Fruit fly (Drosophila melanogaster) whole organism, embryonic: ENCODE data around the gene CG13670.

Source experiments
- Asciz ChIP-seq: fragments of 200-800 bp; sonication (Bioruptor generic); optimal IDR thresholded peaks from 2 replicates; lab custom pipeline; 2017; ENCODE audit warnings: missing biosample characterization, mild to moderate bottlenecking, missing genetic modification characterization, missing genetic modification reagents
- Atf-2 ChIP-seq: fragments of 200-800 bp; sonication (Bioruptor generic); optimal IDR thresholded peaks from 2 replicates; lab custom pipeline; 2016; ENCODE audit warnings: missing biosample characterization, missing genetic modification characterization
- Bgb ChIP-seq: fragments of 200-800 bp; sonication (Bioruptor generic); IDR thresholded peaks from 2 replicates; pipeline ENCODE4 v1.3.6; 2022; ENCODE audit warnings: missing biosample characterization, missing genetic modification characterization; ENCODE audit not compliant: partially characterized antibody
- BtbVII ChIP-seq: fragments of 200-800 bp; sonication (Bioruptor generic); optimal IDR thresholded peaks from 3 replicates; lab custom pipeline; 2017; ENCODE audit warnings: missing biosample characterization, mild to moderate bottlenecking, missing genetic modification characterization
- CG1024 ChIP-seq: fragments of 200-800 bp; sonication (Bioruptor generic); IDR thresholded peaks from 2 replicates; pipeline ENCODE4 v1.3.6; 2022; ENCODE audit warnings: missing biosample characterization, missing genetic modification characterization
- CG10431 ChIP-seq: fragments of 200-800 bp; sonication (Bioruptor generic); optimal IDR thresholded peaks from 3 replicates; lab custom pipeline; 2018; ENCODE audit warnings: missing biosample characterization, mild to moderate bottlenecking, missing genetic modification characterization
- CG12071 ChIP-seq: fragments of 200-800 bp; sonication (Bioruptor generic); optimal IDR thresholded peaks from 3 replicates; lab custom pipeline; 2018; ENCODE audit warnings: missing biosample characterization, mild to moderate bottlenecking, missing genetic modification characterization
- CG14014 ChIP-seq: fragments of 200-800 bp; sonication (Bioruptor generic); IDR thresholded peaks from 2 replicates; pipeline ENCODE4 v1.3.6; 2022; ENCODE audit warnings: missing biosample characterization, missing genetic modification characterization
- CG15696 ChIP-seq: fragments of 200-800 bp; sonication (Bioruptor generic); optimal IDR thresholded peaks from 2 replicates; lab custom pipeline; 2019; ENCODE audit warnings: missing biosample characterization, mild to moderate bottlenecking, missing genetic modification characterization, moderate library complexity
- CG1602 ChIP-seq: fragments of 200-800 bp; sonication (Bioruptor generic); optimal IDR thresholded peaks from 3 replicates; lab custom pipeline; 2016; ENCODE audit warnings: missing biosample characterization, missing genetic modification characterization
- CG16779 ChIP-seq: fragments of 200-800 bp; sonication (Bioruptor generic); IDR thresholded peaks from 2 replicates; pipeline ENCODE4 v1.3.6; 2022; ENCODE audit warnings: missing biosample characterization, missing genetic modification characterization
- CG16813 ChIP-seq: fragments of 200-800 bp; sonication (Bioruptor generic); IDR thresholded peaks from 3 replicates; pipeline ENCODE4 v1.3.6; 2022; ENCODE audit warnings: missing biosample characterization, missing genetic modification characterization; ENCODE audit not compliant: partially characterized antibody
- CG17186 ChIP-seq: fragments of 200-800 bp; sonication (Bioruptor generic); optimal IDR thresholded peaks from 3 replicates; lab custom pipeline; 2017; ENCODE audit warnings: missing biosample characterization, missing genetic modification reagents, missing genetic modification characterization
- CG1832 ChIP-seq: fragments of 200-800 bp; sonication (Bioruptor generic); optimal IDR thresholded peaks from 2 replicates; lab custom pipeline; 2017; ENCODE audit warnings: missing biosample characterization, mild to moderate bottlenecking, missing genetic modification characterization, inconsistent platforms
- CG18476 ChIP-seq: fragments of 200-800 bp; sonication (Bioruptor generic); optimal IDR thresholded peaks from 2 replicates; lab custom pipeline; 2016; ENCODE audit warnings: missing biosample characterization, mild to moderate bottlenecking, missing genetic modification characterization
- CG30403 ChIP-seq: fragments of 200-800 bp; sonication (Bioruptor generic); optimal IDR thresholded peaks from 3 replicates; lab custom pipeline; 2016; ENCODE audit warnings: missing biosample characterization, missing genetic modification characterization
- CG31441 ChIP-seq: fragments of 200-800 bp; sonication (Bioruptor generic); IDR thresholded peaks from 2 replicates; pipeline ENCODE4 v1.3.6; 2022; ENCODE audit warnings: missing biosample characterization, missing genetic modification characterization
- CG33557 ChIP-seq: fragments of 200-800 bp; sonication (Bioruptor generic); optimal IDR thresholded peaks from 2 replicates; lab custom pipeline; 2019; ENCODE audit warnings: missing biosample characterization, mild to moderate bottlenecking, missing genetic modification characterization, moderate library complexity
- CG34376 ChIP-seq: fragments of 200-800 bp; sonication (Bioruptor generic); optimal IDR thresholded peaks from 2 replicates; lab custom pipeline; 2018; ENCODE audit warnings: missing biosample characterization, mild to moderate bottlenecking, missing genetic modification characterization
- CG6854 ChIP-seq: fragments of 200-800 bp; sonication (Bioruptor generic); optimal IDR thresholded peaks from 3 replicates; lab custom pipeline; 2017; ENCODE audit warnings: missing biosample characterization, mild to moderate bottlenecking, missing genetic modification characterization
- CG8388 ChIP-seq: fragments of 200-800 bp; sonication (Bioruptor generic); optimal IDR thresholded peaks from 2 replicates; lab custom pipeline; 2019; ENCODE audit warnings: missing biosample characterization, mild to moderate bottlenecking, missing genetic modification characterization, moderate library complexity
- CkIIα-i1 ChIP-seq: fragments of 200-800 bp; sonication (Bioruptor generic); IDR thresholded peaks from 2 replicates; pipeline ENCODE4 v1.3.6; 2022; ENCODE audit warnings: missing biosample characterization, missing genetic modification characterization
- ERR ChIP-seq: fragments of 200-800 bp; sonication (Bioruptor generic); optimal IDR thresholded peaks from 2 replicates; lab custom pipeline; 2016; ENCODE audit warnings: missing biosample characterization, missing genetic modification characterization
- Fer1 ChIP-seq: fragments of 200-800 bp; sonication (Bioruptor generic); optimal IDR thresholded peaks from 2 replicates; lab custom pipeline; 2017; ENCODE audit warnings: missing biosample characterization, mild to moderate bottlenecking, missing genetic modification characterization
- Gsc ChIP-seq: fragments of 200-800 bp; sonication (Bioruptor generic); IDR thresholded peaks from 2 replicates; pipeline ENCODE4 v1.3.6; 2022; ENCODE audit warnings: missing biosample characterization, missing genetic modification characterization
- Hsf ChIP-seq: fragments of 200-800 bp; sonication (Bioruptor generic); optimal IDR thresholded peaks from 3 replicates; lab custom pipeline; 2016; ENCODE audit warnings: missing biosample characterization, missing genetic modification characterization
- Myb ChIP-seq: fragments of 200-800 bp; sonication (Bioruptor generic); optimal IDR thresholded peaks from 2 replicates; lab custom pipeline; 2016; ENCODE audit warnings: missing biosample characterization, missing genetic modification characterization
- NC2β ChIP-seq: fragments of 200-800 bp; sonication (Bioruptor generic); optimal IDR thresholded peaks from 2 replicates; lab custom pipeline; 2016; ENCODE audit warnings: missing biosample characterization, missing genetic modification characterization
- Pdp1 ChIP-seq, 2 experiments: fragments of 200-800 bp; sonication (Bioruptor generic); optimal IDR thresholded peaks; 3 replicates each; lab custom pipeline; 2016; ENCODE audit warnings: missing biosample characterization in 2 of 2, missing genetic modification characterization in 2 of 2, mild to moderate bottlenecking in 1 of 2, moderate library complexity in 1 of 2
- Sox102F ChIP-seq: fragments of 200-800 bp; sonication (Bioruptor generic); optimal IDR thresholded peaks from 2 replicates; lab custom pipeline; 2018; ENCODE audit warnings: missing biosample characterization, mild to moderate bottlenecking, missing genetic modification characterization, moderate library complexity
- Ssrp ChIP-seq: fragments of 200-800 bp; sonication (Bioruptor generic); optimal IDR thresholded peaks from 2 replicates; lab custom pipeline; 2018; ENCODE audit warnings: missing biosample characterization, mild to moderate bottlenecking, missing genetic modification characterization, moderate library complexity
- Taf1 ChIP-seq: fragments of 200-800 bp; sonication (Bioruptor generic); IDR thresholded peaks from 2 replicates; pipeline ENCODE4 v1.3.6; 2022; ENCODE audit warnings: missing biosample characterization, missing genetic modification characterization
- Trl ChIP-seq, 3 experiments: fragments of >200 bp in 2 of 3; fragments of 200-800 bp in 1 of 3; sonication (Bioruptor generic) in 1 of 3; optimal IDR thresholded peaks; 2 replicates in 1 of 3; 3 replicates in 2 of 3; lab custom pipeline; 2016 to 2017; ENCODE audit warnings: missing biosample characterization in 1 of 3, missing genetic modification characterization in 1 of 3
- btn ChIP-seq: fragments of 200-800 bp; sonication (Bioruptor generic); optimal IDR thresholded peaks from 2 replicates; lab custom pipeline; 2016; ENCODE audit warnings: missing biosample characterization, missing genetic modification characterization
- chn ChIP-seq: fragments of 200-800 bp; sonication (Bioruptor generic); optimal IDR thresholded peaks from 2 replicates; lab custom pipeline; 2016; ENCODE audit warnings: missing biosample characterization, missing genetic modification characterization
- dan ChIP-seq: fragments of 200-800 bp; sonication (Bioruptor generic); IDR thresholded peaks from 2 replicates; pipeline ENCODE4 v1.3.6; 2022; ENCODE audit warnings: missing biosample characterization, missing genetic modification characterization
- ems ChIP-seq: fragments of 200-800 bp; sonication (Bioruptor generic); optimal IDR thresholded peaks from 3 replicates; lab custom pipeline; 2016; ENCODE audit warnings: missing biosample characterization, missing genetic modification characterization
- gcm2 ChIP-seq: fragments of 200-800 bp; sonication (Bioruptor generic); optimal IDR thresholded peaks from 2 replicates; lab custom pipeline; 2016; ENCODE audit warnings: missing biosample characterization, missing genetic modification characterization
- grau ChIP-seq: fragments of 200-800 bp; optimal IDR thresholded peaks from 3 replicates; lab custom pipeline; 2019; ENCODE audit warnings: missing biosample characterization, mild to moderate bottlenecking, missing genetic modification characterization, moderate library complexity
- gsb ChIP-seq: fragments of 200-800 bp; sonication (Bioruptor generic); IDR thresholded peaks from 2 replicates; pipeline ENCODE4 v1.3.6; 2022; ENCODE audit warnings: missing biosample characterization, missing genetic modification characterization
- ham ChIP-seq: fragments of 200-800 bp; sonication (Bioruptor generic); IDR thresholded peaks from 2 replicates; pipeline ENCODE4 v1.3.6; 2022; ENCODE audit warnings: missing biosample characterization, missing genetic modification characterization
- prd ChIP-seq, 3 experiments: fragments of >200 bp in 2 of 3; fragments of 200-800 bp in 1 of 3; sonication (Bioruptor generic) in 1 of 3; optimal IDR thresholded peaks in 2 of 3; IDR thresholded peaks in 1 of 3; 2 replicates in 2 of 3; 3 replicates in 1 of 3; pipeline versions ENCODE4 v1.3.6 to Lab custom; 2017 to 2022; ENCODE audit warnings: missing biosample characterization in 1 of 3, missing genetic modification characterization in 1 of 3
- rib ChIP-seq: fragments of 200-800 bp; sonication (Bioruptor generic); IDR thresholded peaks from 2 replicates; pipeline ENCODE4 v1.3.6; 2022; ENCODE audit warnings: missing biosample characterization, missing genetic modification characterization
- schlank ChIP-seq: fragments of 200-800 bp; sonication (Bioruptor generic); optimal IDR thresholded peaks from 2 replicates; lab custom pipeline; 2018; ENCODE audit warnings: missing biosample characterization, mild to moderate bottlenecking, missing genetic modification characterization
- sim ChIP-seq: fragments of 200-800 bp; sonication (Bioruptor generic); IDR thresholded peaks from 2 replicates; pipeline ENCODE4 v1.3.6; 2022; ENCODE audit warnings: missing biosample characterization, missing genetic modification characterization
- sqz ChIP-seq: fragments of 200-800 bp; sonication (Bioruptor generic); optimal IDR thresholded peaks from 3 replicates; lab custom pipeline; 2018; ENCODE audit warnings: missing biosample characterization, mild to moderate bottlenecking, missing genetic modification characterization
- stc ChIP-seq: fragments of 200-800 bp; sonication (Bioruptor generic); IDR thresholded peaks from 2 replicates; pipeline ENCODE4 v1.3.6; 2022; ENCODE audit warnings: missing biosample characterization, missing genetic modification characterization
- wek ChIP-seq: fragments of 200-800 bp; sonication (Bioruptor generic); optimal IDR thresholded peaks from 3 replicates; lab custom pipeline; 2018; ENCODE audit warnings: missing biosample characterization, mild to moderate bottlenecking, missing genetic modification characterization, moderate library complexity

CG13670 gene

DNA sequence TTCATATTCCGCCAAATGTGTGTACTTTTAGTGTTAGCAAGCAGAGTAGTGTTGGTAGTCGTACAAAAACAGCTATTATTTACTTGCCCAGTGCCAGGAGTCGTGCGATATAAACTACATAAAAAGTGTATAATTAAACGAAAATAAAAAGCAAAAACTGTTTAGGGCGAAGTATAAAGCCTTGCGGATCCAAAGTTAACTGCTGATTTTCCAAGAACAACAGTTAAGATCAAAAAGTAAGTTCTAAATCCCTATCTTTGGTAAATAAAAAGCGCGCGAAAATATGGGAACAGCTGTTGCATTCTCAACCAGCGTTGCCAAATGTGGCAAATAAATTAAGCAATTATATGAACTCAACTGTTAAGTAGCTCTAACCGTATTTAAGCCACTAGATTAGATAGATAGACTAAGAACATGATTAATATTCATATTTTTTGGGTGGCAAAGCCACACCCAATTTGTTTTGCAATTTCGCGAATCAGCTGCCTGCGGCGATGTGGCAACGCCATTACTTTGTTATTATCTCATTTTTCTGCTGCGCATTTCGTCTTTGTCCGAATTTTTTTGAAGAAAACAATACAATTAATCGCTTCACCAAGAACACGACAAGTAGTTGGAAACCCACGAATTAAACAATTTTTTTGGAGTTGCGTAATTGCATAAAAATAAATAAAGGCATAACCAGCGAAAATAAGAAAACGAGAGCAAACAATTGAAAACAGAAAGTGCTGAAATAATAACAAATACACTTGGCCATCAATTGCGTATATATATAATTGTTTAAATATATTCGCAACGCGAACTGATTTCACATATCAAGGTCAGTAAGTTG, 19.9 kb downstream of the CG13670 start, which contains the start of the genes Prim1 and CG7083 (continued):
- no peak for TF ChIP-seq btn (GFP tag; lab: Kevin White, UChicago)
- TF ChIP-seq chn (GFP tag; lab: Kevin White, UChicago) = peak; percentile 81
- TF ChIP-seq dan (GFP tag; lab: Robert Waterston, UW) = no peak
- TF ChIP-seq CG1832 = no peak
- peak; percentile 27 for TF ChIP-seq CG18476 (GFP tag; lab: Kevin White, UChicago)
- no peak; the same call in 1 of the 2 replicates for TF ChIP-seq CG31441 (GFP tag; lab: Robert Waterston, UW)
- TF ChIP-seq CG33557 (GFP tag; lab: Kevin White, UChicago) = peak; percentile 38
- peak; percentile 25 for TF ChIP-seq ems (GFP tag; lab: Kevin White, UChicago)
- TF ChIP-seq BtbVII (GFP tag; lab: Kevin White, UChicago) = peak; percentile 44
- TF ChIP-seq Ssrp (tag; lab: Kevin White, UChicago) = peak; percentile 14
- TF ChIP-seq Asciz (GFP tag; lab: Kevin White, UChicago) = peak; percentile 33
- peak; percentile 55 for TF ChIP-seq Myb (GFP tag; lab: Kevin White, UChicago)
- no peak for TF ChIP-seq sqz (GFP tag; lab: Kevin White, UChicago)
- TF ChIP-seq sim = no peak
- TF ChIP-seq gsb (GFP tag; lab: Robert Waterston, UW) = no peak
- TF ChIP-seq Sox102F = peak; percentile 53
- TF ChIP-seq NC2β (GFP tag; lab: Kevin White, UChicago) = peak; percentile 46
- TF ChIP-seq Bgb (GFP tag; lab: Robert Waterston, UW) = peak; percentile 29; the same call in 1 of the 2 replicates
- no peak for TF ChIP-seq Gsc
- peak; percentile 66 for TF ChIP-seq Hsf (GFP tag; lab: Kevin White, UChicago)
- no peak for TF ChIP-seq CkIIα-i1 (GFP tag; lab: Robert Waterston, UW)
- TF ChIP-seq stc (GFP tag; lab: Robert Waterston, UW) = peak; percentile 42; the same call in 1 of the 2 replicates
- TF ChIP-seq CG34376 (GFP tag; lab: Kevin White, UChicago) = peak; percentile 67
- no peak for TF ChIP-seq CG16779 (GFP tag; lab: Robert Waterston, UW)
- peak; percentile 57 to 90 for TF ChIP-seq Pdp1 (GFP tag; optimal IDR thresholded peaks at IDR 0.05; lab: Kevin White, UChicago)
- peak; percentile 44 for TF ChIP-seq wek (GFP tag; lab: Kevin White, UChicago)
- TF ChIP-seq rib (GFP tag; lab: Robert Waterston, UW) = peak; percentile 89
- TF ChIP-seq Trl (optimal IDR thresholded peaks at IDR 0.05; lab: Kevin White, UChicago) = no peak
- peak; percentile 65 for TF ChIP-seq Trl (GFP tag; optimal IDR thresholded peaks at IDR 0.05; lab: Kevin White, UChicago)
- no peak for TF ChIP-seq schlank (tag; lab: Kevin White, UChicago)
- peak; percentile 48 for TF ChIP-seq ERR (GFP tag; lab: Kevin White, UChicago)
- TF ChIP-seq CG1602 (GFP tag; lab: Kevin White, UChicago) = peak; percentile 7
- TF ChIP-seq CG8388 (GFP tag; lab: Kevin White, UChicago) = peak; percentile 51
- no peak for TF ChIP-seq prd (optimal IDR thresholded peaks at IDR 0.05; lab: Kevin White, UChicago)
- TF ChIP-seq prd (GFP tag; IDR thresholded peaks at IDR 0.05; lab: Robert Waterston, UW) = peak; percentile 59
- no peak for TF ChIP-seq CG14014
- TF ChIP-seq CG1024 (GFP tag; lab: Robert Waterston, UW) = no peak
- TF ChIP-seq ham (GFP tag; lab: Robert Waterston, UW) = no peak
- peak; percentile 68 for TF ChIP-seq CG30403 (GFP tag; lab: Kevin White, UChicago)
- peak; percentile 59 for TF ChIP-seq Fer1 (GFP tag; lab: Kevin White, UChicago)
- no peak for TF ChIP-seq CG6854 (GFP tag; lab: Kevin White, UChicago)
- no peak for TF ChIP-seq CG16813 (GFP tag; lab: Robert Waterston, UW)
- peak; percentile 52 for TF ChIP-seq Atf-2 (GFP tag; lab: Kevin White, UChicago)
- peak; percentile 52 for TF ChIP-seq grau
- TF ChIP-seq CG10431 (GFP tag; lab: Kevin White, UChicago) = no peak
- peak; percentile 49 for TF ChIP-seq CG15696 (tag; lab: Kevin White, UChicago)
- TF ChIP-seq Taf1 = no peak
- no peak for TF ChIP-seq gcm2 (GFP tag; lab: Kevin White, UChicago)
- TF ChIP-seq CG12071 (GFP tag; lab: Kevin White, UChicago) = no peak
- peak; percentile 81 for TF ChIP-seq CG17186 (GFP tag; lab: Kevin White, UChicago)
